Worm (Caenorhabditis elegans): Measurements from ENCODE around the gene srh-62.

ce11 chrV:351787-352186 is 51.1 kb downstream of the srh-62 start:
- TF ChIP-seq Y22D7AL.16 (tag; optimal IDR thresholded peaks at IDR 0.05): no peak
- no peak for TF ChIP-seq npax-4 (tag; optimal IDR thresholded peaks at IDR 0.05)
- TF ChIP-seq pha-2 (tag; optimal IDR thresholded peaks at IDR 0.05): no peak
- TF ChIP-seq tbx-2 (tag; optimal IDR thresholded peaks at IDR 0.05): no peak
- TF ChIP-seq dve-1 (tag; optimal IDR thresholded peaks at IDR 0.05): no peak
- no peak for TF ChIP-seq pag-3 (tag; optimal IDR thresholded peaks at IDR 0.05; ENCODE audit: borderline replicate concordance)
- TF ChIP-seq ama-1 (optimal IDR thresholded peaks at IDR 0.05): no peak
- no peak for TF ChIP-seq ceh-6 (GFP tag; optimal IDR thresholded peaks at IDR 0.05)
- TF ChIP-seq sdc-2 (tag; optimal IDR thresholded peaks at IDR 0.05): no peak
- no peak for TF ChIP-seq unc-86 (tag; optimal IDR thresholded peaks at IDR 0.05)
- no peak for TF ChIP-seq nfya-1 (tag; optimal IDR thresholded peaks at IDR 0.05)
- TF ChIP-seq unc-42 (tag; optimal IDR thresholded peaks at IDR 0.05): no peak
- TF ChIP-seq pax-1 (tag; optimal IDR thresholded peaks at IDR 0.05): no peak

All from whole organism, late embryonic.